Worm (Caenorhabditis elegans): ENCODE data around the gene ZC239.13.
"Not testable (repeated sequence)": the region's sequence is repeated elsewhere in the genome, so short reads cannot be mapped to it uniquely, and the experiment has no call there.

Gene ZC239.13

ce11 chrII:3224631-3225030 is 2.0 kb upstream of the ZC239.13 start, which contains the start of gene ZC239.15:
Gene ZC239.15, minus strand, starts transcription at chrII:3224731.
- TF ChIP-seq nhr-77 (tag; optimal IDR thresholded peaks at IDR 0.05) (no peak), elt-2 (tag; optimal IDR thresholded peaks at IDR 0.05) (peak; percentile 20)

ce11 chrII:3221730-3222129 is 909 bp downstream of the ZC239.13 start, which contains the start of gene ZC239.14:
Gene ZC239.14, minus strand, starts transcription at chrII:3222034.
- TF ChIP-seq ama-1 (optimal IDR thresholded peaks at IDR 0.05) (no peak), elt-1 (tag; optimal IDR thresholded peaks at IDR 0.05) (no peak), snpc-4 (tag; optimal IDR thresholded peaks at IDR 0.05) (no peak), ceh-28 (tag; optimal IDR thresholded peaks at IDR 0.05) (no peak), ceh-16 (tag; optimal IDR thresholded peaks at IDR 0.05) (no peak), ZK546.5 (tag; optimal IDR thresholded peaks at IDR 0.05) (no peak), mml-1 (tag; optimal IDR thresholded peaks at IDR 0.05) (no peak)

- no peak for TF ChIP-seq unc-39 (tag; optimal IDR thresholded peaks at IDR 0.05)
- TF ChIP-seq fos-1 (tag; optimal IDR thresholded peaks at IDR 0.05) = no peak
- no peak for TF ChIP-seq hmg-11 (tag; optimal IDR thresholded peaks at IDR 0.05)
- peak; percentile 15 for TF ChIP-seq elt-2 (tag; optimal IDR thresholded peaks at IDR 0.05)
These were observed 1.9 kb downstream of the ZC239.13 start, which contains the start of gene ZC239.22 for ce11 chrII:3220723-3221122. Gene ZC239.22, minus strand, starts transcription at chrII:3220823.

- TF ChIP-seq nhr-12, R02D3.7, nhr-11 (tag; optimal IDR thresholded peaks at IDR 0.05): not testable (repeated sequence)
These were observed 6.9 kb downstream of the ZC239.13 start, which contains the start of gene ZC239.3 for ce11 chrII:3215762-3216161. Gene ZC239.3, plus strand, starts transcription at chrII:3216062.

DNA sequence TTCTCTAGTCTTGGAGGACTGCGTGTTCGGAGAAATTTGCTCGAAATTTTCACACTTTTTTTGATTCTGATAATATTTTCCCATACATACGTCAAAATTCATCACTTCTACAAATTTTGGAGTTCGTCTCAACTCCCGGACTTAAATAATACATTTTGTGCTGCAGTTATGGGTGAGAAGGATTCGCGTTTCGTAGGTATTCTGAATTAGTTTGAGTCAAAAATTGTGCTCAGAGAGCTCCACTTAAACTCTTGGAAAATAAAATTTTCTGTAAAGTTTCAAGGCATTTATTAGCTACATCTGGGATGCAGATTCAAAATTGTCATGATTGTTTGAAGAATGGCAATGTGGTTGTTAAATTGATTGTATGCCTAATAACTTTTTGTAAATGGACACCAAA is 8.7 kb downstream of the ZC239.13 start, which contains the start of gene ZC239.4:
Gene ZC239.4 (plus strand): TSS at position 301 of the 400 bp plus-strand sequence.
- no peak for TF ChIP-seq nhr-25 (tag; optimal IDR thresholded peaks at IDR 0.05)
- TF ChIP-seq jun-1 (tag; optimal IDR thresholded peaks at IDR 0.05) = no peak
- no peak for TF ChIP-seq elt-1 (tag; optimal IDR thresholded peaks at IDR 0.05)
- TF ChIP-seq egl-5 (tag; optimal IDR thresholded peaks at IDR 0.05) = no peak
- no peak for TF ChIP-seq ceh-16 (tag; optimal IDR thresholded peaks at IDR 0.05)
- no peak for TF ChIP-seq unc-62 (GFP tag; optimal IDR thresholded peaks at IDR 0.05)
- TF ChIP-seq nhr-43 (tag; optimal IDR thresholded peaks at IDR 0.05; ENCODE audit: poor library complexity, severe bottlenecking) = no peak

ce11 chrII:3210365-3210764 is 12.3 kb downstream of the ZC239.13 start, which contains the start of gene ZC239.5:
Gene ZC239.5, plus strand, starts transcription at chrII:3210665.
- TF ChIP-seq R02D3.7 (tag; optimal IDR thresholded peaks at IDR 0.05) (no peak), nhr-77 (tag; optimal IDR thresholded peaks at IDR 0.05) (no peak), sea-2 (GFP tag; optimal IDR thresholded peaks at IDR 0.05) (no peak), unc-39 (tag; optimal IDR thresholded peaks at IDR 0.05) (no peak), fkh-10 (GFP tag; optimal IDR thresholded peaks at IDR 0.05) (no peak), pha-4 (tag; optimal IDR thresholded peaks at IDR 0.05) (no peak), nhr-43 (tag; optimal IDR thresholded peaks at IDR 0.05; ENCODE audit: poor library complexity, severe bottlenecking) (no peak), snpc-4 (tag; optimal IDR thresholded peaks at IDR 0.05) (no peak), aly-2 (tag; optimal IDR thresholded peaks at IDR 0.05) (no peak), daf-12 (tag; optimal IDR thresholded peaks at IDR 0.05) (no peak), nhr-25 (tag; optimal IDR thresholded peaks at IDR 0.05) (no peak), nhr-28 (tag; optimal IDR thresholded peaks at IDR 0.05) (no peak), mdl-1 (tag; optimal IDR thresholded peaks at IDR 0.05) (no peak), egl-5 (tag; optimal IDR thresholded peaks at IDR 0.05) (no peak), fos-1 (tag; optimal IDR thresholded peaks at IDR 0.05) (no peak), eor-1 (tag; optimal IDR thresholded peaks at IDR 0.05) (no peak), pqm-1 (tag; optimal IDR thresholded peaks at IDR 0.05) (no peak), nhr-237 (tag; optimal IDR thresholded peaks at IDR 0.05) (no peak)

ce11 chrII:3209251-3209650 is 13.4 kb downstream of the ZC239.13 start, which contains the start of gene ZC239.6:
Gene ZC239.6, plus strand, starts transcription at chrII:3209631.
- peak; percentile 3 for TF ChIP-seq nhr-23 (tag; optimal IDR thresholded peaks at IDR 0.05)
- no peak for TF ChIP-seq jun-1 (tag; optimal IDR thresholded peaks at IDR 0.05)
- TF ChIP-seq tbx-2 (tag; optimal IDR thresholded peaks at IDR 0.05) = no peak
- TF ChIP-seq fos-1 (tag; optimal IDR thresholded peaks at IDR 0.05) = no peak
- TF ChIP-seq pha-4 (tag; optimal IDR thresholded peaks at IDR 0.05) = peak; percentile 66
- peak; percentile 30 for TF ChIP-seq hmg-11 (tag; optimal IDR thresholded peaks at IDR 0.05)
- TF ChIP-seq snpc-4 (tag; optimal IDR thresholded peaks at IDR 0.05) = peak; percentile 33
- TF ChIP-seq lin-39 (tag; optimal IDR thresholded peaks at IDR 0.05) = no peak
- TF ChIP-seq nfya-1 (tag; optimal IDR thresholded peaks at IDR 0.05; ENCODE audit: insufficient read depth) = peak; percentile 55
- TF ChIP-seq R02D3.7 (tag; optimal IDR thresholded peaks at IDR 0.05) = no peak
- TF ChIP-seq nhr-11 (tag; optimal IDR thresholded peaks at IDR 0.05) = no peak
